Fruit fly (Drosophila melanogaster) whole organism, prepupa: Measurements from ENCODE around the gene SA2.
"Not testable (repeated sequence)": the region's sequence is repeated elsewhere in the genome, so short reads cannot be mapped to it uniquely, and the experiment has no call there.

Experiments used
- Blimp-1 ChIP-seq: fragments of 200-800 bp; sonication (Bioruptor generic); optimal IDR thresholded peaks from 3 replicates; lab custom pipeline; 2017; ENCODE audit warnings: missing biosample characterization, missing genetic modification characterization, mild to moderate bottlenecking, moderate library complexity, missing genetic modification reagents
- CG10669 ChIP-seq: fragments of 200-800 bp; sonication (Bioruptor generic); optimal IDR thresholded peaks from 3 replicates; lab custom pipeline; 2018; ENCODE audit warnings: missing biosample characterization, mild to moderate bottlenecking, missing genetic modification characterization, moderate library complexity
- CG11294 ChIP-seq: fragments of 200-800 bp; sonication (Bioruptor generic); IDR thresholded peaks from 2 replicates; pipeline ENCODE4 v1.3.6; 2022; ENCODE audit warnings: missing biosample characterization, missing genetic modification characterization
- CG11762 ChIP-seq: fragments of 200-800 bp; sonication (Bioruptor generic); optimal IDR thresholded peaks from 3 replicates; lab custom pipeline; 2016; ENCODE audit warnings: missing biosample characterization, missing genetic modification characterization; ENCODE audit not compliant: insufficient read depth
- CG11902 ChIP-seq: fragments of 200-800 bp; sonication (Bioruptor generic); optimal IDR thresholded peaks from 3 replicates; lab custom pipeline; 2016; ENCODE audit warnings: missing biosample characterization, missing genetic modification characterization
- CG15336 ChIP-seq: fragments of 200-800 bp; sonication (Bioruptor generic); IDR thresholded peaks from 2 replicates; pipeline ENCODE4 v1.3.6; 2022; ENCODE audit warnings: missing biosample characterization, missing genetic modification characterization
- CG16779 ChIP-seq: fragments of 200-800 bp; sonication (Bioruptor generic); optimal IDR thresholded peaks from 3 replicates; lab custom pipeline; 2017; ENCODE audit warnings: missing biosample characterization, mild to moderate bottlenecking, missing genetic modification characterization
- CG3032 ChIP-seq: fragments of 200-800 bp; optimal IDR thresholded peaks from 2 replicates; lab custom pipeline; 2019; ENCODE audit warnings: missing biosample characterization, mild to moderate bottlenecking, missing genetic modification characterization, moderate library complexity
- CG31627 ChIP-seq: fragments of 200-800 bp; sonication (Bioruptor generic); optimal IDR thresholded peaks from 3 replicates; lab custom pipeline; 2016; ENCODE audit warnings: missing biosample characterization, missing genetic modification characterization
- CG32006 ChIP-seq: fragments of 200-800 bp; sonication (Bioruptor generic); optimal IDR thresholded peaks from 3 replicates; lab custom pipeline; 2017; ENCODE audit warnings: missing biosample characterization, mild to moderate bottlenecking, missing genetic modification characterization
- CG3919 ChIP-seq: fragments of 200-800 bp; sonication (Bioruptor generic); optimal IDR thresholded peaks from 3 replicates; lab custom pipeline; 2016; ENCODE audit warnings: missing biosample characterization, missing genetic modification characterization
- CG4318 ChIP-seq: fragments of 200-800 bp; sonication (Bioruptor generic); optimal IDR thresholded peaks from 3 replicates; lab custom pipeline; 2017; ENCODE audit warnings: missing biosample characterization, mild to moderate bottlenecking, missing genetic modification characterization
- CG6276 ChIP-seq: fragments of 200-800 bp; sonication (Bioruptor generic); optimal IDR thresholded peaks from 2 replicates; lab custom pipeline; 2017; ENCODE audit warnings: missing biosample characterization, mild to moderate bottlenecking, missing genetic modification characterization
- CG6808 ChIP-seq: fragments of 200-800 bp; sonication (Bioruptor generic); optimal IDR thresholded peaks from 3 replicates; lab custom pipeline; 2017; ENCODE audit warnings: missing biosample characterization, missing genetic modification characterization, mild to moderate bottlenecking, moderate library complexity, missing genetic modification reagents
- CG6854 ChIP-seq: fragments of 200-800 bp; sonication (Bioruptor generic); optimal IDR thresholded peaks from 2 replicates; lab custom pipeline; 2017; ENCODE audit warnings: missing biosample characterization, mild to moderate bottlenecking, missing genetic modification characterization
- CG7368 ChIP-seq: fragments of 200-800 bp; sonication (Bioruptor generic); optimal IDR thresholded peaks from 3 replicates; lab custom pipeline; 2016; ENCODE audit warnings: missing biosample characterization, missing genetic modification characterization
- CG8119 ChIP-seq: fragments of 200-800 bp; sonication (Bioruptor generic); IDR thresholded peaks from 3 replicates; pipeline ENCODE4 v1.3.6; 2022; ENCODE audit warnings: missing biosample characterization, missing genetic modification characterization
- CG8319 ChIP-seq: fragments of 200-800 bp; sonication (Bioruptor generic); optimal IDR thresholded peaks from 3 replicates; lab custom pipeline; 2016; ENCODE audit warnings: missing biosample characterization, missing genetic modification characterization
- CG8632 ChIP-seq: fragments of 200-800 bp; sonication (Bioruptor generic); optimal IDR thresholded peaks from 3 replicates; lab custom pipeline; 2016; ENCODE audit warnings: missing biosample characterization, missing genetic modification characterization
- CG9139 ChIP-seq: fragments of 200-800 bp; sonication (Bioruptor generic); optimal IDR thresholded peaks from 3 replicates; lab custom pipeline; 2017; ENCODE audit warnings: missing biosample characterization, mild to moderate bottlenecking, missing genetic modification characterization
- Eip78C ChIP-seq: fragments of 200-800 bp; sonication (Bioruptor generic); peaks from one replicate; lab custom pipeline; 2016; ENCODE audit warnings: missing biosample characterization, missing genetic modification characterization
- Gug ChIP-seq: fragments of 200-800 bp; sonication (Bioruptor generic); IDR thresholded peaks from 2 replicates; pipeline ENCODE4 v1.3.6; 2022; ENCODE audit warnings: missing biosample characterization, missing genetic modification characterization
- Hr38 ChIP-seq: sonication (Bioruptor generic); optimal IDR thresholded peaks from 2 replicates; lab custom pipeline; 2016; ENCODE audit warnings: missing biosample characterization, missing genetic modification characterization
- Hr39 ChIP-seq: fragments of 200-800 bp; sonication (Bioruptor generic); optimal IDR thresholded peaks from 2 replicates; lab custom pipeline; 2016; ENCODE audit warnings: missing biosample characterization, missing genetic modification characterization
- Hr4 ChIP-seq: fragments of 200-800 bp; sonication (Bioruptor generic); optimal IDR thresholded peaks from 3 replicates; lab custom pipeline; 2016; ENCODE audit warnings: missing biosample characterization, missing genetic modification characterization
- Lpt ChIP-seq: fragments of 200-800 bp; sonication (Bioruptor generic); optimal IDR thresholded peaks from 3 replicates; lab custom pipeline; 2016; ENCODE audit warnings: missing biosample characterization, missing genetic modification characterization
- Met ChIP-seq: fragments of 200-800 bp; sonication (Bioruptor generic); optimal IDR thresholded peaks from 3 replicates; lab custom pipeline; 2016; ENCODE audit warnings: missing biosample characterization, missing genetic modification characterization
- Smox ChIP-seq: fragments of 200-800 bp; sonication (Bioruptor generic); optimal IDR thresholded peaks from 3 replicates; lab custom pipeline; 2016; ENCODE audit warnings: missing biosample characterization, missing genetic modification characterization
- Sox14 ChIP-seq: fragments of 200-800 bp; sonication (Bioruptor generic); optimal IDR thresholded peaks from 3 replicates; lab custom pipeline; 2016; ENCODE audit warnings: missing biosample characterization, missing genetic modification characterization
- achi ChIP-seq: fragments of 200-800 bp; sonication (Bioruptor generic); optimal IDR thresholded peaks from 3 replicates; lab custom pipeline; 2016; ENCODE audit warnings: missing biosample characterization, missing genetic modification characterization
- acj6 ChIP-seq: fragments of 200-800 bp; sonication (Bioruptor generic); optimal IDR thresholded peaks from 3 replicates; lab custom pipeline; 2016; ENCODE audit warnings: missing biosample characterization, missing genetic modification characterization
- cyc ChIP-seq: fragments of 200-800 bp; sonication (Bioruptor generic); optimal IDR thresholded peaks from 3 replicates; lab custom pipeline; 2016; ENCODE audit warnings: missing biosample characterization, missing genetic modification characterization
- dac ChIP-seq: fragments of 200-800 bp; sonication (Bioruptor generic); optimal IDR thresholded peaks from 2 replicates; lab custom pipeline; 2017; ENCODE audit warnings: missing biosample characterization, mild to moderate bottlenecking, missing genetic modification characterization
- dsx ChIP-seq: fragments of 200-800 bp; optimal IDR thresholded peaks from 3 replicates; lab custom pipeline; 2019; ENCODE audit warnings: missing biosample characterization, mild to moderate bottlenecking, missing genetic modification characterization, moderate library complexity; ENCODE audit not compliant: poor library complexity, severe bottlenecking
- esn ChIP-seq: fragments of 200-800 bp; sonication (Bioruptor generic); optimal IDR thresholded peaks from 2 replicates; lab custom pipeline; 2016; ENCODE audit warnings: missing biosample characterization, mild to moderate bottlenecking, missing genetic modification characterization, moderate library complexity
- fd59A ChIP-seq: fragments of 200-800 bp; sonication (Bioruptor generic); optimal IDR thresholded peaks from 2 replicates; lab custom pipeline; 2017; ENCODE audit warnings: missing biosample characterization, mild to moderate bottlenecking, missing genetic modification characterization, missing genetic modification reagents
- lz ChIP-seq: fragments of 200-800 bp; sonication (Bioruptor generic); optimal IDR thresholded peaks from 3 replicates; lab custom pipeline; 2016; ENCODE audit warnings: missing biosample characterization, missing genetic modification characterization
- net ChIP-seq: fragments of 200-800 bp; sonication (Bioruptor generic); optimal IDR thresholded peaks from 3 replicates; lab custom pipeline; 2016; ENCODE audit warnings: missing biosample characterization, missing genetic modification characterization
- pdm3 ChIP-seq: fragments of 200-800 bp; sonication (Bioruptor generic); optimal IDR thresholded peaks from 3 replicates; lab custom pipeline; 2016; ENCODE audit warnings: missing biosample characterization, missing genetic modification characterization
- salr ChIP-seq, 2 experiments: fragments of 200-800 bp; sonication (Bioruptor generic); optimal IDR thresholded peaks; 3 replicates each; lab custom pipeline; 2016 to 2018; ENCODE audit warnings: missing biosample characterization in 2 of 2, missing genetic modification characterization in 2 of 2, mild to moderate bottlenecking in 1 of 2
- spab ChIP-seq: fragments of 200-800 bp; sonication (Bioruptor generic); optimal IDR thresholded peaks from 2 replicates; lab custom pipeline; 2017; ENCODE audit warnings: missing biosample characterization, mild to moderate bottlenecking, missing genetic modification characterization, missing genetic modification reagents
- ss ChIP-seq, 2 experiments: fragments of 200-800 bp; sonication (Bioruptor generic); optimal IDR thresholded peaks; 2 replicates in 1 of 2; 3 replicates in 1 of 2; lab custom pipeline; 2017 to 2018; ENCODE audit warnings: mild to moderate bottlenecking in 2 of 2, missing biosample characterization in 2 of 2, missing genetic modification characterization in 2 of 2, moderate library complexity in 1 of 2
- topi ChIP-seq: fragments of 200-800 bp; sonication (Bioruptor generic); optimal IDR thresholded peaks from 3 replicates; lab custom pipeline; 2016; ENCODE audit warnings: missing biosample characterization, missing genetic modification characterization
- vri ChIP-seq: fragments of 200-800 bp; sonication (Bioruptor generic); optimal IDR thresholded peaks from 3 replicates; lab custom pipeline; 2016; ENCODE audit warnings: missing biosample characterization, mild to moderate bottlenecking, missing genetic modification characterization

SA2 gene

dm6 chr3L:1398286-1398685, 39.4 kb downstream of the SA2 start, which contains the start of gene CG32320:
Gene CG32320 (plus strand): TSS chr3L:1398586.
- TF ChIP-seq Hr39 (GFP tag; lab: Kevin White, UChicago); topi (GFP tag; lab: Kevin White, UChicago); Gug: not testable (repeated sequence)
- TF ChIP-seq, all 60 proteins: peak for 0; not testable (repeated sequence) for 60

- TF ChIP-seq CG32006 (GFP tag; lab: Kevin White, UChicago) (no peak), Smox (GFP tag; lab: Kevin White, UChicago) (no peak), CG10669 (GFP tag; lab: Kevin White, UChicago) (no peak), CG8119 (GFP tag; lab: Robert Waterston, UW) (no peak), salr (GFP tag; optimal IDR thresholded peaks at IDR 0.05; lab: Kevin White, UChicago) (no peak), CG16779 (tag; lab: Kevin White, UChicago) (no peak)
Observed at dm6 chr3L:1394463-1394862, 43.2 kb downstream of the SA2 start.

- peak; percentile 68 for TF ChIP-seq CG16779 (tag; lab: Kevin White, UChicago)
- no peak for TF ChIP-seq cyc
- TF ChIP-seq dsx, result peak; percentile 85
- TF ChIP-seq vri (GFP tag; lab: Kevin White, UChicago), result no peak
- TF ChIP-seq CG9139, result peak; percentile 72
- TF ChIP-seq net (GFP tag; lab: Kevin White, UChicago), result peak; percentile 72
- no peak for TF ChIP-seq Hr38 (GFP tag; lab: Kevin White, UChicago)
- TF ChIP-seq CG6276 (GFP tag; lab: Kevin White, UChicago), result peak; percentile 66
- TF ChIP-seq spab, result peak; percentile 89
- peak; percentile 20 for TF ChIP-seq lz (GFP tag; lab: Kevin White, UChicago)
- no peak for TF ChIP-seq CG6854 (GFP tag; lab: Kevin White, UChicago)
- TF ChIP-seq Eip78C (GFP tag; lab: Kevin White, UChicago), result peak; percentile 96
- TF ChIP-seq Sox14 (GFP tag; lab: Kevin White, UChicago), result peak; percentile 84
- TF ChIP-seq CG10669 (GFP tag; lab: Kevin White, UChicago), result peak; percentile 84
- peak; percentile 5 for TF ChIP-seq CG11902
- peak; percentile 73 to 74 for TF ChIP-seq ss (GFP tag; optimal IDR thresholded peaks at IDR 0.05; lab: Kevin White, UChicago)
- TF ChIP-seq pdm3 (GFP tag; lab: Kevin White, UChicago), result peak; percentile 75
- TF ChIP-seq CG11762, result peak; percentile 75
- TF ChIP-seq Blimp-1, result no peak
- no peak for TF ChIP-seq CG31627 (GFP tag; lab: Kevin White, UChicago)
- peak; percentile 80 for TF ChIP-seq Hr4 (GFP tag; lab: Kevin White, UChicago)
- peak; percentile 85 for TF ChIP-seq CG3032 (tag; lab: Kevin White, UChicago)
- peak; percentile 26 for TF ChIP-seq Met (GFP tag; lab: Kevin White, UChicago)
- TF ChIP-seq CG8319 (GFP tag; lab: Kevin White, UChicago), result peak; percentile 28
- TF ChIP-seq fd59A (GFP tag; lab: Kevin White, UChicago), result peak; percentile 86
- TF ChIP-seq achi (GFP tag; lab: Kevin White, UChicago), result peak; percentile 86
- TF ChIP-seq CG15336, result peak; percentile 82
- TF ChIP-seq Hr39 (GFP tag; lab: Kevin White, UChicago), result no peak
- TF ChIP-seq Lpt (GFP tag; lab: Kevin White, UChicago), result peak; percentile 74
- TF ChIP-seq CG7368, result peak; percentile 55
- peak; percentile 88 for TF ChIP-seq CG3919 (GFP tag; lab: Kevin White, UChicago)
- TF ChIP-seq dac (GFP tag; lab: Kevin White, UChicago), result peak; percentile 71
- TF ChIP-seq CG11294 (GFP tag; lab: Robert Waterston, UW), result 0 out of 2 replicates have a peak, but pooled peaks have one; percentile 25
- TF ChIP-seq CG8632, result peak; percentile 71
- TF ChIP-seq CG4318, result peak; percentile 63
- peak; percentile 81 for TF ChIP-seq acj6 (GFP tag; lab: Kevin White, UChicago)
- TF ChIP-seq CG6808 (GFP tag; lab: Kevin White, UChicago), result peak; percentile 88
- TF ChIP-seq esn (GFP tag; lab: Kevin White, UChicago), result peak; percentile 29
Observed at dm6 chr3L:1391993-1392952, 45.4 kb downstream of the SA2 start.
